Worm (Caenorhabditis elegans) whole organism, mixed stage, embryonic: ENCODE measurements around the gene txdc-9.

Source experiments
- mls-2 ChIP-seq: sonication (generic microtip); optimal IDR thresholded peaks from 2 replicates; lab custom pipeline; 2016; ENCODE audit warnings: mild to moderate bottlenecking, missing genetic modification characterization, moderate library complexity, missing compliant biosample characterization
- nhr-237 ChIP-seq: fragments of 150-350 bp; optimal IDR thresholded peaks from 2 replicates; lab custom pipeline; 2014; ENCODE audit warnings: missing biosample characterization, missing genetic modification characterization
- nhr-28 ChIP-seq: fragments of 150-350 bp; optimal IDR thresholded peaks from 2 replicates; lab custom pipeline; 2014; ENCODE audit warnings: missing biosample characterization, missing genetic modification characterization
- pha-4 ChIP-seq: fragments of 150-350 bp; optimal IDR thresholded peaks from 2 replicates; lab custom pipeline; 2018; ENCODE audit warnings: missing biosample characterization, missing genetic modification reagents, missing genetic modification characterization
- sptf-1 ChIP-seq: sonication (generic microtip); optimal IDR thresholded peaks from 2 replicates; lab custom pipeline; 2017; ENCODE audit warnings: mild to moderate bottlenecking, missing genetic modification characterization, moderate library complexity, missing compliant biosample characterization
- unc-62 ChIP-seq: fragments of 150-350 bp; optimal IDR thresholded peaks from 2 replicates; lab custom pipeline; 2014; ENCODE audit warnings: missing biosample characterization, missing genetic modification reagents, missing genetic modification characterization
- ztf-11 ChIP-seq: fragments of 150-350 bp; optimal IDR thresholded peaks from 2 replicates; lab custom pipeline; 2014; ENCODE audit warnings: missing biosample characterization, missing genetic modification characterization

DNA sequence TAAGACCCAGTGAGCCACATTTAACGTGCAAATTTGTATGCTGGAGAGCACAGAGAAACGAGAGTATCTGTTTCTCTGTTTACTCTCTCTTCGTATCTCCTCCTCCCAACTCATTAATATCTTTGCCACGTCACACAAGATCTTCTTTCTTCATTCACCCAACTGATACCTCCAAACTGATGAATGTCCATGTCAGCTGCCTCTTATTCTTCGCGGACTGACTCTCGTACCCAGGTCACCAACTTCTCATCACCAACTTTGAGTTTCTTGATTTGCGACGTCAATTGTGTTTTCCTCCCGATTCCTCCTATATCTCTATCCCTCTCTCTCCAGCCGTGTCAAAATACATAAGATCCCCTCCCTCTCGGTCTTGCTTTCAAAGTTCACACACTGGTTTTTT, 29.6 kb upstream of the txdc-9 start:
- TF ChIP-seq mls-2 (tag; lab: Kevin White, UChicago), result no peak
- no peak for TF ChIP-seq pha-4
- no peak for TF ChIP-seq nhr-237 (tag; lab: Kevin White, UChicago)
- peak; percentile 89 for TF ChIP-seq unc-62 (GFP tag; lab: Kevin White, UChicago)
- no peak for TF ChIP-seq sptf-1 (tag; lab: Kevin White, UChicago)
- no peak for TF ChIP-seq ztf-11 (tag; lab: Kevin White, UChicago)
- TF ChIP-seq nhr-28 (tag; lab: Kevin White, UChicago), result no peak
